Fruit fly (Drosophila melanogaster): ENCODE measurements around the gene TTLL3A.

dm6 chr2L:6741980-6742591 lies 2.1 kb upstream of the TTLL3A start, which contains the start of gene meng:
- TF ChIP-seq Ssrp (tag; optimal IDR thresholded peaks at IDR 0.05) (no peak), CG11093 (GFP tag; IDR thresholded peaks at IDR 0.05) (no peak), phol (tag; optimal IDR thresholded peaks at IDR 0.05) (no peak), ase (GFP tag; IDR thresholded peaks at IDR 0.05) (no peak), lab (GFP tag; optimal IDR thresholded peaks at IDR 0.05) (no peak), CG15011 (GFP tag; optimal IDR thresholded peaks at IDR 0.05) (no peak), CG2712 (tag; optimal IDR thresholded peaks at IDR 0.05) (no peak), CG33213 (GFP tag; optimal IDR thresholded peaks at IDR 0.05) (no peak), nerfin-1 (tag; optimal IDR thresholded peaks at IDR 0.05) (no peak), Abd-B (GFP tag; optimal IDR thresholded peaks at IDR 0.05) (no peak), ro (GFP tag; IDR thresholded peaks at IDR 0.05) (no peak), CG17385 (GFP tag; optimal IDR thresholded peaks at IDR 0.05) (no peak), Camta (GFP tag; optimal IDR thresholded peaks at IDR 0.05) (no peak), cas (GFP tag; IDR thresholded peaks at IDR 0.05) (no peak)
